Fruit fly (Drosophila melanogaster) whole organism, prepupa: ENCODE results near the gene NTPase.

Experiments
- Blimp-1 ChIP-seq: fragments of 200-800 bp; sonication (Bioruptor generic); optimal IDR thresholded peaks from 3 replicates; lab custom pipeline; 2017; ENCODE audit warnings: missing biosample characterization, missing genetic modification characterization, mild to moderate bottlenecking, moderate library complexity, missing genetic modification reagents
- CG10631 ChIP-seq: fragments of 200-800 bp; sonication (Bioruptor generic); optimal IDR thresholded peaks from 2 replicates; lab custom pipeline; 2016; ENCODE audit warnings: missing biosample characterization, missing genetic modification characterization
- CG11294 ChIP-seq: fragments of 200-800 bp; sonication (Bioruptor generic); IDR thresholded peaks from 2 replicates; pipeline ENCODE4 v1.3.6; 2022; ENCODE audit warnings: missing biosample characterization, missing genetic modification characterization
- CG11762 ChIP-seq: fragments of 200-800 bp; sonication (Bioruptor generic); optimal IDR thresholded peaks from 3 replicates; lab custom pipeline; 2016; ENCODE audit warnings: missing biosample characterization, missing genetic modification characterization; ENCODE audit not compliant: insufficient read depth
- CG15336 ChIP-seq: fragments of 200-800 bp; sonication (Bioruptor generic); IDR thresholded peaks from 2 replicates; pipeline ENCODE4 v1.3.6; 2022; ENCODE audit warnings: missing biosample characterization, missing genetic modification characterization
- CG1621 ChIP-seq: fragments of 200-800 bp; sonication (Bioruptor generic); optimal IDR thresholded peaks from 3 replicates; lab custom pipeline; 2018; ENCODE audit warnings: missing biosample characterization, mild to moderate bottlenecking, missing genetic modification characterization
- CG16779 ChIP-seq: fragments of 200-800 bp; sonication (Bioruptor generic); optimal IDR thresholded peaks from 3 replicates; lab custom pipeline; 2017; ENCODE audit warnings: missing biosample characterization, mild to moderate bottlenecking, missing genetic modification characterization
- CG31627 ChIP-seq: fragments of 200-800 bp; sonication (Bioruptor generic); optimal IDR thresholded peaks from 3 replicates; lab custom pipeline; 2016; ENCODE audit warnings: missing biosample characterization, missing genetic modification characterization
- CG32006 ChIP-seq: fragments of 200-800 bp; sonication (Bioruptor generic); optimal IDR thresholded peaks from 3 replicates; lab custom pipeline; 2017; ENCODE audit warnings: missing biosample characterization, mild to moderate bottlenecking, missing genetic modification characterization
- CG34406 ChIP-seq: fragments of 200-800 bp; sonication (Bioruptor generic); optimal IDR thresholded peaks from 3 replicates; lab custom pipeline; 2016; ENCODE audit warnings: missing biosample characterization, missing genetic modification characterization
- CG3919 ChIP-seq: fragments of 200-800 bp; sonication (Bioruptor generic); optimal IDR thresholded peaks from 3 replicates; lab custom pipeline; 2016; ENCODE audit warnings: missing biosample characterization, missing genetic modification characterization
- CG4318 ChIP-seq: fragments of 200-800 bp; sonication (Bioruptor generic); optimal IDR thresholded peaks from 3 replicates; lab custom pipeline; 2017; ENCODE audit warnings: missing biosample characterization, mild to moderate bottlenecking, missing genetic modification characterization
- CG6276 ChIP-seq: fragments of 200-800 bp; sonication (Bioruptor generic); optimal IDR thresholded peaks from 2 replicates; lab custom pipeline; 2017; ENCODE audit warnings: missing biosample characterization, mild to moderate bottlenecking, missing genetic modification characterization
- CG6854 ChIP-seq: fragments of 200-800 bp; sonication (Bioruptor generic); optimal IDR thresholded peaks from 2 replicates; lab custom pipeline; 2017; ENCODE audit warnings: missing biosample characterization, mild to moderate bottlenecking, missing genetic modification characterization
- CG7368 ChIP-seq: fragments of 200-800 bp; sonication (Bioruptor generic); optimal IDR thresholded peaks from 3 replicates; lab custom pipeline; 2016; ENCODE audit warnings: missing biosample characterization, missing genetic modification characterization
- CG8119 ChIP-seq: fragments of 200-800 bp; sonication (Bioruptor generic); IDR thresholded peaks from 3 replicates; pipeline ENCODE4 v1.3.6; 2022; ENCODE audit warnings: missing biosample characterization, missing genetic modification characterization
- CG8319 ChIP-seq: fragments of 200-800 bp; sonication (Bioruptor generic); optimal IDR thresholded peaks from 3 replicates; lab custom pipeline; 2016; ENCODE audit warnings: missing biosample characterization, missing genetic modification characterization
- CG8632 ChIP-seq: fragments of 200-800 bp; sonication (Bioruptor generic); optimal IDR thresholded peaks from 3 replicates; lab custom pipeline; 2016; ENCODE audit warnings: missing biosample characterization, missing genetic modification characterization
- Eip75B ChIP-seq: fragments of 200-800 bp; sonication (Bioruptor generic); optimal IDR thresholded peaks from 3 replicates; lab custom pipeline; 2016; ENCODE audit warnings: missing biosample characterization, missing genetic modification characterization
- Eip78C ChIP-seq: fragments of 200-800 bp; sonication (Bioruptor generic); peaks from one replicate; lab custom pipeline; 2016; ENCODE audit warnings: missing biosample characterization, missing genetic modification characterization
- Eip93F ChIP-seq: fragments of 200-800 bp; sonication (Bioruptor generic); optimal IDR thresholded peaks from 2 replicates; lab custom pipeline; 2016; ENCODE audit warnings: missing biosample characterization, mild to moderate bottlenecking, missing genetic modification characterization
- Ets21C ChIP-seq: fragments of 200-800 bp; sonication (Bioruptor generic); optimal IDR thresholded peaks from 3 replicates; lab custom pipeline; 2016; ENCODE audit warnings: missing biosample characterization, missing genetic modification characterization
- Gug ChIP-seq: fragments of 200-800 bp; sonication (Bioruptor generic); IDR thresholded peaks from 2 replicates; pipeline ENCODE4 v1.3.6; 2022; ENCODE audit warnings: missing biosample characterization, missing genetic modification characterization
- Hr38 ChIP-seq: sonication (Bioruptor generic); optimal IDR thresholded peaks from 2 replicates; lab custom pipeline; 2016; ENCODE audit warnings: missing biosample characterization, missing genetic modification characterization
- Hr39 ChIP-seq: fragments of 200-800 bp; sonication (Bioruptor generic); optimal IDR thresholded peaks from 2 replicates; lab custom pipeline; 2016; ENCODE audit warnings: missing biosample characterization, missing genetic modification characterization
- Hr4 ChIP-seq: fragments of 200-800 bp; sonication (Bioruptor generic); optimal IDR thresholded peaks from 3 replicates; lab custom pipeline; 2016; ENCODE audit warnings: missing biosample characterization, missing genetic modification characterization
- Lpt ChIP-seq: fragments of 200-800 bp; sonication (Bioruptor generic); optimal IDR thresholded peaks from 3 replicates; lab custom pipeline; 2016; ENCODE audit warnings: missing biosample characterization, missing genetic modification characterization
- Met ChIP-seq: fragments of 200-800 bp; sonication (Bioruptor generic); optimal IDR thresholded peaks from 3 replicates; lab custom pipeline; 2016; ENCODE audit warnings: missing biosample characterization, missing genetic modification characterization
- OdsH ChIP-seq: fragments of 200-800 bp; sonication (Bioruptor generic); optimal IDR thresholded peaks from 3 replicates; lab custom pipeline; 2016; ENCODE audit warnings: missing biosample characterization, missing genetic modification characterization
- Sox14 ChIP-seq: fragments of 200-800 bp; sonication (Bioruptor generic); optimal IDR thresholded peaks from 3 replicates; lab custom pipeline; 2016; ENCODE audit warnings: missing biosample characterization, missing genetic modification characterization
- Sox15 ChIP-seq: fragments of 200-800 bp; sonication (Bioruptor generic); optimal IDR thresholded peaks from 3 replicates; lab custom pipeline; 2016; ENCODE audit warnings: missing biosample characterization, missing genetic modification characterization
- achi ChIP-seq: fragments of 200-800 bp; sonication (Bioruptor generic); optimal IDR thresholded peaks from 3 replicates; lab custom pipeline; 2016; ENCODE audit warnings: missing biosample characterization, missing genetic modification characterization
- cyc ChIP-seq: fragments of 200-800 bp; sonication (Bioruptor generic); optimal IDR thresholded peaks from 3 replicates; lab custom pipeline; 2016; ENCODE audit warnings: missing biosample characterization, missing genetic modification characterization
- dac ChIP-seq: fragments of 200-800 bp; sonication (Bioruptor generic); optimal IDR thresholded peaks from 2 replicates; lab custom pipeline; 2017; ENCODE audit warnings: missing biosample characterization, mild to moderate bottlenecking, missing genetic modification characterization
- dsx ChIP-seq: fragments of 200-800 bp; optimal IDR thresholded peaks from 3 replicates; lab custom pipeline; 2019; ENCODE audit warnings: missing biosample characterization, mild to moderate bottlenecking, missing genetic modification characterization, moderate library complexity; ENCODE audit not compliant: poor library complexity, severe bottlenecking
- eg ChIP-seq: fragments of 200-800 bp; sonication (Bioruptor generic); IDR thresholded peaks from 3 replicates; pipeline ENCODE4 v1.3.6; 2022; ENCODE audit warnings: missing biosample characterization, missing genetic modification characterization
- esn ChIP-seq: fragments of 200-800 bp; sonication (Bioruptor generic); optimal IDR thresholded peaks from 2 replicates; lab custom pipeline; 2016; ENCODE audit warnings: missing biosample characterization, mild to moderate bottlenecking, missing genetic modification characterization, moderate library complexity
- fd59A ChIP-seq: fragments of 200-800 bp; sonication (Bioruptor generic); optimal IDR thresholded peaks from 2 replicates; lab custom pipeline; 2017; ENCODE audit warnings: missing biosample characterization, mild to moderate bottlenecking, missing genetic modification characterization, missing genetic modification reagents
- fkh ChIP-seq: fragments of 200-800 bp; sonication (Bioruptor generic); optimal IDR thresholded peaks from 3 replicates; lab custom pipeline; 2017; ENCODE audit warnings: missing biosample characterization, mild to moderate bottlenecking, missing genetic modification characterization, moderate library complexity
- net ChIP-seq: fragments of 200-800 bp; sonication (Bioruptor generic); optimal IDR thresholded peaks from 3 replicates; lab custom pipeline; 2016; ENCODE audit warnings: missing biosample characterization, missing genetic modification characterization
- pdm3 ChIP-seq: fragments of 200-800 bp; sonication (Bioruptor generic); optimal IDR thresholded peaks from 3 replicates; lab custom pipeline; 2016; ENCODE audit warnings: missing biosample characterization, missing genetic modification characterization
- salr ChIP-seq, 2 experiments: fragments of 200-800 bp; sonication (Bioruptor generic); optimal IDR thresholded peaks; 3 replicates each; lab custom pipeline; 2016 to 2018; ENCODE audit warnings: missing biosample characterization in 2 of 2, missing genetic modification characterization in 2 of 2, mild to moderate bottlenecking in 1 of 2
- spab ChIP-seq: fragments of 200-800 bp; sonication (Bioruptor generic); optimal IDR thresholded peaks from 2 replicates; lab custom pipeline; 2017; ENCODE audit warnings: missing biosample characterization, mild to moderate bottlenecking, missing genetic modification characterization, missing genetic modification reagents
- ss ChIP-seq, 2 experiments: fragments of 200-800 bp; sonication (Bioruptor generic); optimal IDR thresholded peaks; 2 replicates in 1 of 2; 3 replicates in 1 of 2; lab custom pipeline; 2017 to 2018; ENCODE audit warnings: mild to moderate bottlenecking in 2 of 2, missing biosample characterization in 2 of 2, missing genetic modification characterization in 2 of 2, moderate library complexity in 1 of 2
- svp ChIP-seq: fragments of 200-800 bp; sonication (Bioruptor generic); peaks from one replicate; lab custom pipeline; 2016; ENCODE audit warnings: missing biosample characterization, missing genetic modification characterization
- topi ChIP-seq: fragments of 200-800 bp; sonication (Bioruptor generic); optimal IDR thresholded peaks from 3 replicates; lab custom pipeline; 2016; ENCODE audit warnings: missing biosample characterization, missing genetic modification characterization
- vri ChIP-seq: fragments of 200-800 bp; sonication (Bioruptor generic); optimal IDR thresholded peaks from 3 replicates; lab custom pipeline; 2016; ENCODE audit warnings: missing biosample characterization, mild to moderate bottlenecking, missing genetic modification characterization

Gene NTPase

dm6 chr2L:2907776-2908175 lies 22.1 kb upstream of the NTPase start:
- TF ChIP-seq OdsH (GFP tag; lab: Kevin White, UChicago), result no peak
- TF ChIP-seq fkh, result peak; percentile 23
- TF ChIP-seq CG3919 (GFP tag; lab: Kevin White, UChicago), result no peak
- TF ChIP-seq cyc (GFP tag; lab: Kevin White, UChicago), result no peak
- TF ChIP-seq Lpt (GFP tag; lab: Kevin White, UChicago), result no peak
- no peak for TF ChIP-seq Met
- no peak for TF ChIP-seq Eip78C
- TF ChIP-seq ss (GFP tag; optimal IDR thresholded peaks at IDR 0.05; lab: Kevin White, UChicago), result peak in 1 of 2 experiments; percentile 78
- TF ChIP-seq, all 60 proteins: peak for 2

DNA sequence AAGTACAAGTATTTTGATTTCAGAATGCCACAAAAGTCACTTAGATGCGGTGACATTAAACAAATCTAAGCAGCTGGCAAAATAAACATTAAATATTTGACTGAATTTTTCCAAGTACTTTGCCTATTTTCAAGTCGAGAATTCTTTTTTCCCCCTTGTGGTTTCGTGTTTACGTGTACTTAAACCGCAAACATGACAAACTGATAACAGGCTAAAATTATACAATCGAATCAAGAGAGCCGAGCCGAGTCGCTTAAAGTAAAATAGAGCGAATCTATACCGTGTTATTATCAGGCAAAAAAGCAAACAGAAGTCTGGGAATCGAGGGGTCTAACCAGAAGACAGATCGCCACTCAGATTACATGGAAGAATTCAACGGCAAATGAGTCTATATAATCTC lies 20.5 kb upstream of the NTPase start:
- TF ChIP-seq dsx (GFP tag; lab: Kevin White, UChicago) (no peak), CG3919 (GFP tag; lab: Kevin White, UChicago) (no peak), cyc (GFP tag; lab: Kevin White, UChicago) (no peak), CG6276 (no peak), Eip78C (peak; percentile 12), Lpt (GFP tag; lab: Kevin White, UChicago) (no peak), Sox15 (GFP tag; lab: Kevin White, UChicago) (no peak), fkh (peak; percentile 74), eg (GFP tag; lab: Robert Waterston, UW) (0 out of 3 replicates have a peak, but pooled peaks have one; percentile 25), CG15336 (GFP tag; lab: Robert Waterston, UW) (no peak), vri (peak; percentile 59)

- TF ChIP-seq CG11294 (GFP tag; lab: Robert Waterston, UW) (peak; percentile 33; the same call in 1 of the 2 replicates), CG4318 (peak; percentile 35), net (GFP tag; lab: Kevin White, UChicago) (peak; percentile 65), CG8632 (GFP tag; lab: Kevin White, UChicago) (peak; percentile 81), Eip78C (peak; percentile 90), vri (no peak), esn (GFP tag; lab: Kevin White, UChicago) (peak; percentile 80), CG16779 (tag; lab: Kevin White, UChicago) (peak; percentile 7), Sox14 (GFP tag; lab: Kevin White, UChicago) (no peak), Lpt (GFP tag; lab: Kevin White, UChicago) (peak; percentile 45), pdm3 (peak; percentile 64), CG34406 (GFP tag; lab: Kevin White, UChicago) (peak; percentile 81), CG10631 (GFP tag; lab: Kevin White, UChicago) (peak; percentile 55), CG11762 (GFP tag; lab: Kevin White, UChicago) (peak; percentile 54), CG32006 (GFP tag; lab: Kevin White, UChicago) (peak; percentile 79), topi (GFP tag; lab: Kevin White, UChicago) (peak; percentile 58), Hr38 (GFP tag; lab: Kevin White, UChicago) (no peak), svp (GFP tag; lab: Kevin White, UChicago) (peak; percentile 72), CG15336 (GFP tag; lab: Robert Waterston, UW) (peak; percentile 82), CG1621 (tag; lab: Kevin White, UChicago) (no peak), Hr4 (GFP tag; lab: Kevin White, UChicago) (peak; percentile 69), Hr39 (peak; percentile 41), dac (GFP tag; lab: Kevin White, UChicago) (peak; percentile 12), fd59A (GFP tag; lab: Kevin White, UChicago) (no peak), CG8119 (GFP tag; lab: Robert Waterston, UW) (peak; percentile 80), Ets21C (GFP tag; lab: Kevin White, UChicago) (no peak), salr (GFP tag; optimal IDR thresholded peaks at IDR 0.05; lab: Kevin White, UChicago) (peak in 1 of 2 experiments; percentile 64), Sox15 (GFP tag; lab: Kevin White, UChicago) (peak; percentile 67), CG7368 (GFP tag; lab: Kevin White, UChicago) (peak; percentile 57), Gug (no peak), achi (GFP tag; lab: Kevin White, UChicago) (peak; percentile 81), Eip93F (GFP tag; lab: Kevin White, UChicago) (peak; percentile 25), CG8319 (GFP tag; lab: Kevin White, UChicago) (peak; percentile 40), spab (peak; percentile 41), OdsH (GFP tag; lab: Kevin White, UChicago) (peak; percentile 74), Eip75B (GFP tag; lab: Kevin White, UChicago) (peak; percentile 34), dsx (GFP tag; lab: Kevin White, UChicago) (peak; percentile 45), Blimp-1 (GFP tag; lab: Kevin White, UChicago) (no peak), CG6854 (GFP tag; lab: Kevin White, UChicago) (no peak), CG31627 (peak; percentile 48)
Observed at dm6 chr2L:2905051-2905446, 19.4 kb upstream of the NTPase start.
